Fruit fly (Drosophila melanogaster): ENCODE results near the gene CG12991.

The CG12991 gene

dm6 chrX:17599330-17599729 lies 19.7 kb downstream of the CG12991 start, which contains the start of gene X11L (continued):
- TF ChIP-seq so (GFP tag; IDR thresholded peaks at IDR 0.05) (no peak), CG12071 (GFP tag; optimal IDR thresholded peaks at IDR 0.05) (no peak), Awh (GFP tag; IDR thresholded peaks at IDR 0.05) (0 out of 2 replicates have a peak, but pooled peaks have one; percentile 30), Kr (GFP tag; optimal IDR thresholded peaks at IDR 0.05) (no peak), Sry-β (GFP tag; optimal IDR thresholded peaks at IDR 0.05) (no peak), CG6254 (GFP tag; optimal IDR thresholded peaks at IDR 0.05) (no peak), CG8290 (GFP tag; optimal IDR thresholded peaks at IDR 0.05) (peak; percentile 54), CG8290 (tag; optimal IDR thresholded peaks at IDR 0.05) (peak; percentile 11 to 90), pzg (GFP tag; optimal IDR thresholded peaks at IDR 0.05) (peak; percentile 84), CG5245 (GFP tag; optimal IDR thresholded peaks at IDR 0.05) (peak; percentile 66), Elba2 (GFP tag; optimal IDR thresholded peaks at IDR 0.05) (peak; percentile 24), Pdp1 (GFP tag; optimal IDR thresholded peaks at IDR 0.05) (peak; percentile 65 to 75), CG11398 (GFP tag; optimal IDR thresholded peaks at IDR 0.05) (peak; percentile 34), CG9609 (GFP tag; optimal IDR thresholded peaks at IDR 0.05) (peak; percentile 78), CG13123 (GFP tag; optimal IDR thresholded peaks at IDR 0.05) (peak; percentile 60), CG14710 (tag; optimal IDR thresholded peaks at IDR 0.05) (peak; percentile 62), dpn (GFP tag; optimal IDR thresholded peaks at IDR 0.05) (peak; percentile 76 to 77), vvl (GFP tag; IDR thresholded peaks at IDR 0.05) (peak; percentile 80), slbo (GFP tag; IDR thresholded peaks at IDR 0.05) (peak; percentile 81), amos (GFP tag; IDR thresholded peaks at IDR 0.05; ENCODE audit: partially characterized antibody) (peak; percentile 93), ato (GFP tag; IDR thresholded peaks at IDR 0.05; ENCODE audit: partially characterized antibody) (peak; percentile 90), CG9876 (GFP tag; optimal IDR thresholded peaks at IDR 0.05) (peak; percentile 53), sens-2 (GFP tag; IDR thresholded peaks at IDR 0.05) (no peak), D19A (tag; optimal IDR thresholded peaks at IDR 0.05) (peak; percentile 33), CG4854 (GFP tag; optimal IDR thresholded peaks at IDR 0.05) (peak; percentile 35), ham (GFP tag; IDR thresholded peaks at IDR 0.05) (no peak), maf-S (GFP tag; optimal IDR thresholded peaks at IDR 0.05) (peak; percentile 55), croc (GFP tag; conservative IDR thresholded peaks at IDR 0.05) (no peak), grn (GFP tag; optimal IDR thresholded peaks at IDR 0.05) (no peak), Ets65A (GFP tag) (peak; percentile 98), gcm (GFP tag; optimal IDR thresholded peaks at IDR 0.05) (no peak), sd (tag; optimal IDR thresholded peaks at IDR 0.05) (no peak), CG5953 (GFP tag; IDR thresholded peaks at IDR 0.05) (no peak), MESR4 (GFP tag; optimal IDR thresholded peaks at IDR 0.05) (no peak), Mad (GFP tag; optimal IDR thresholded peaks at IDR 0.05) (peak; percentile 64), sima (GFP tag; optimal IDR thresholded peaks at IDR 0.05) (no peak), Atf6 (GFP tag; IDR thresholded peaks at IDR 0.05) (no peak), CG43689 (GFP tag; IDR thresholded peaks at IDR 0.05) (0 out of 2 replicates have a peak, but pooled peaks have one; percentile 43), gem (tag; optimal IDR thresholded peaks at IDR 0.05) (no peak), CG17186 (GFP tag; optimal IDR thresholded peaks at IDR 0.05) (peak; percentile 73), Ada2b (GFP tag; IDR thresholded peaks at IDR 0.05) (peak; percentile 28; the same call in 1 of the 2 replicates), Tbp (GFP tag; optimal IDR thresholded peaks at IDR 0.05) (no peak), CG13894 (tag; optimal IDR thresholded peaks at IDR 0.05) (no peak), lmd (GFP tag; IDR thresholded peaks at IDR 0.05) (peak; percentile 39; the same call in 1 of the 2 replicates), CG10565 (GFP tag; optimal IDR thresholded peaks at IDR 0.05) (no peak), Meics (GFP tag; optimal IDR thresholded peaks at IDR 0.05) (peak; percentile 66), gsb-n (tag; optimal IDR thresholded peaks at IDR 0.05) (no peak), CG7987 (GFP tag; optimal IDR thresholded peaks at IDR 0.05) (peak; percentile 29), CG10431 (GFP tag; optimal IDR thresholded peaks at IDR 0.05) (no peak), CG13287 (GFP tag; IDR thresholded peaks at IDR 0.05; ENCODE audit: partially characterized antibody) (peak; percentile 89), CG2129 (GFP tag; IDR thresholded peaks at IDR 0.05; ENCODE audit: partially characterized antibody) (peak; percentile 53)

Data from whole organism, embryonic.